Fruit fly (Drosophila melanogaster): ENCODE results near the gene CG46434.

The CG46434 gene

dm6 chr3L:19494954-19495353 lies 49.1 kb downstream of the CG46434 start:
- TF ChIP-seq rn (GFP tag; IDR thresholded peaks at IDR 0.05) (no peak), CG34367 (tag; optimal IDR thresholded peaks at IDR 0.05) (no peak), D1 (tag; optimal IDR thresholded peaks at IDR 0.05) (no peak), gl (tag; optimal IDR thresholded peaks at IDR 0.05) (no peak), Pif1A (GFP tag; optimal IDR thresholded peaks at IDR 0.05) (no peak), CG4496 (GFP tag; IDR thresholded peaks at IDR 0.05) (no peak), CG15710 (tag; optimal IDR thresholded peaks at IDR 0.05) (no peak), fd96Ca (GFP tag; IDR thresholded peaks at IDR 0.05) (no peak), CG13204 (GFP tag; optimal IDR thresholded peaks at IDR 0.05) (no peak), CG9948 (tag; optimal IDR thresholded peaks at IDR 0.05) (no peak), Snoo (tag; optimal IDR thresholded peaks at IDR 0.05) (no peak), CG32121 (GFP tag; IDR thresholded peaks at IDR 0.05) (no peak), CG17806 (tag; optimal IDR thresholded peaks at IDR 0.05) (no peak), CG14655 (GFP tag; optimal IDR thresholded peaks at IDR 0.05) (no peak)

All from whole organism, pupa.